Fruit fly (Drosophila melanogaster): ENCODE data around the gene dpr5.

dm6 chr3R:11458851-11459175 is 41.0 kb upstream of the dpr5 start:
- TF ChIP-seq Ptx1 (GFP tag; IDR thresholded peaks at IDR 0.05): no peak
- TF ChIP-seq CG18619 (GFP tag; optimal IDR thresholded peaks at IDR 0.05): no peak
